Fruit fly (Drosophila melanogaster) whole organism, embryonic: ENCODE measurements around the gene CG6287.

Experiments used
- Aef1 ChIP-seq: fragments of 200-800 bp; sonication (Bioruptor generic); IDR thresholded peaks from 3 replicates; pipeline ENCODE4 v1.3.6; 2022; ENCODE audit warnings: missing biosample characterization, missing genetic modification characterization
- Bteb2 ChIP-seq: fragments of 200-800 bp; sonication (Bioruptor generic); optimal IDR thresholded peaks from 2 replicates; lab custom pipeline; 2016; ENCODE audit warnings: missing biosample characterization, missing genetic modification characterization
- CG11398 ChIP-seq: fragments of 200-800 bp; sonication (Bioruptor generic); optimal IDR thresholded peaks from 2 replicates; lab custom pipeline; 2016; ENCODE audit warnings: missing biosample characterization, missing genetic modification characterization
- CG11695 ChIP-seq: fragments of 200-800 bp; sonication (Bioruptor generic); IDR thresholded peaks from 3 replicates; pipeline ENCODE4 v1.3.6; 2022; ENCODE audit warnings: missing biosample characterization, missing genetic modification characterization
- CG14441 ChIP-seq: fragments of 200-800 bp; sonication (Bioruptor generic); IDR thresholded peaks from 2 replicates; pipeline ENCODE4 v1.3.6; 2022; ENCODE audit warnings: missing biosample characterization, missing genetic modification characterization
- CG15011 ChIP-seq: fragments of 200-800 bp; sonication (Bioruptor generic); optimal IDR thresholded peaks from 3 replicates; lab custom pipeline; 2018; ENCODE audit warnings: missing biosample characterization, mild to moderate bottlenecking, missing genetic modification characterization
- CG17186 ChIP-seq: fragments of 200-800 bp; sonication (Bioruptor generic); optimal IDR thresholded peaks from 3 replicates; lab custom pipeline; 2017; ENCODE audit warnings: missing biosample characterization, missing genetic modification reagents, missing genetic modification characterization
- CG17359 ChIP-seq: fragments of 200-800 bp; sonication (Bioruptor generic); optimal IDR thresholded peaks from 3 replicates; lab custom pipeline; 2018; ENCODE audit warnings: missing biosample characterization, mild to moderate bottlenecking, missing genetic modification characterization, moderate library complexity
- CG2116 ChIP-seq: fragments of 200-800 bp; sonication (Bioruptor generic); optimal IDR thresholded peaks from 3 replicates; lab custom pipeline; 2018; ENCODE audit warnings: missing biosample characterization, mild to moderate bottlenecking, missing genetic modification characterization
- CG2120 ChIP-seq: fragments of 200-800 bp; sonication (Bioruptor generic); optimal IDR thresholded peaks from 3 replicates; lab custom pipeline; 2016; ENCODE audit warnings: missing biosample characterization, missing genetic modification characterization
- CG3407 ChIP-seq: fragments of 200-800 bp; sonication (Bioruptor generic); optimal IDR thresholded peaks from 2 replicates; lab custom pipeline; 2018; ENCODE audit warnings: missing biosample characterization, mild to moderate bottlenecking, missing genetic modification characterization
- CG3995 ChIP-seq: fragments of 200-800 bp; sonication (Bioruptor generic); optimal IDR thresholded peaks from 3 replicates; lab custom pipeline; 2016; ENCODE audit warnings: missing biosample characterization, missing genetic modification characterization
- CG4282 ChIP-seq: fragments of 200-800 bp; sonication (Bioruptor generic); optimal IDR thresholded peaks from 2 replicates; lab custom pipeline; 2016; ENCODE audit warnings: missing biosample characterization, missing genetic modification characterization
- CG4404 ChIP-seq: fragments of 200-800 bp; sonication (Bioruptor generic); IDR thresholded peaks from 2 replicates; pipeline ENCODE4 v1.3.6; 2022; ENCODE audit warnings: missing biosample characterization, missing genetic modification characterization
- CG6272 ChIP-seq: fragments of 200-800 bp; sonication (Bioruptor generic); IDR thresholded peaks from 2 replicates; pipeline ENCODE4 v1.3.6; 2022; ENCODE audit warnings: missing biosample characterization, missing genetic modification characterization
- CG6683 ChIP-seq: fragments of 200-800 bp; sonication (Bioruptor generic); optimal IDR thresholded peaks from 2 replicates; lab custom pipeline; 2017; ENCODE audit warnings: missing biosample characterization, mild to moderate bottlenecking, missing genetic modification characterization, missing genetic modification reagents
- CG7928 ChIP-seq: fragments of 200-800 bp; sonication (Bioruptor generic); optimal IDR thresholded peaks from 2 replicates; lab custom pipeline; 2017; ENCODE audit warnings: missing biosample characterization, mild to moderate bottlenecking, missing genetic modification characterization
- CG7963 ChIP-seq: fragments of 200-800 bp; sonication (Bioruptor generic); IDR thresholded peaks from 3 replicates; pipeline ENCODE4 v1.3.6; 2022; ENCODE audit warnings: missing biosample characterization, missing genetic modification characterization; ENCODE audit not compliant: partially characterized antibody
- CG8359 ChIP-seq: fragments of 200-800 bp; sonication (Bioruptor generic); optimal IDR thresholded peaks from 2 replicates; lab custom pipeline; 2017; ENCODE audit warnings: missing biosample characterization, mild to moderate bottlenecking, missing genetic modification characterization, borderline replicate concordance
- CG8944 ChIP-seq: fragments of 200-800 bp; sonication (Bioruptor generic); optimal IDR thresholded peaks from 3 replicates; lab custom pipeline; 2016; ENCODE audit warnings: missing biosample characterization, missing genetic modification characterization
- CG9215 ChIP-seq: fragments of 200-800 bp; sonication (Bioruptor generic); IDR thresholded peaks from 2 replicates; pipeline ENCODE4 v1.3.6; 2022; ENCODE audit warnings: missing biosample characterization, missing genetic modification characterization
- D ChIP-seq, 2 experiments: fragments of 200-800 bp in 1 of 2; fragments of >200 bp in 1 of 2; sonication (Bioruptor generic) in 1 of 2; optimal IDR thresholded peaks; 2 replicates in 1 of 2; 3 replicates in 1 of 2; lab custom pipeline; 2017; ENCODE audit warnings: mild to moderate bottlenecking in 1 of 2, missing biosample characterization in 1 of 2, missing genetic modification characterization in 1 of 2, missing genetic modification reagents in 1 of 2
- Dbx ChIP-seq: fragments of 200-800 bp; sonication (Bioruptor generic); IDR thresholded peaks from 3 replicates; pipeline ENCODE4 v1.3.6; 2022; ENCODE audit warnings: missing biosample characterization, missing genetic modification characterization
- ERR ChIP-seq: fragments of 200-800 bp; sonication (Bioruptor generic); optimal IDR thresholded peaks from 2 replicates; lab custom pipeline; 2016; ENCODE audit warnings: missing biosample characterization, missing genetic modification characterization
- HLH54F ChIP-seq: fragments of 200-800 bp; sonication (Bioruptor generic); optimal IDR thresholded peaks from 3 replicates; lab custom pipeline; 2016; ENCODE audit warnings: missing biosample characterization, missing genetic modification characterization
- Hr3 ChIP-seq: fragments of 200-800 bp; sonication (Bioruptor generic); optimal IDR thresholded peaks from 3 replicates; lab custom pipeline; 2016; ENCODE audit warnings: missing biosample characterization, missing genetic modification characterization
- Lhr ChIP-seq: fragments of 200-800 bp; sonication (Bioruptor generic); optimal IDR thresholded peaks from 3 replicates; lab custom pipeline; 2017; ENCODE audit warnings: mild to moderate bottlenecking, missing biosample characterization, missing genetic modification reagents, missing genetic modification characterization
- Myb ChIP-seq: fragments of 200-800 bp; sonication (Bioruptor generic); optimal IDR thresholded peaks from 2 replicates; lab custom pipeline; 2016; ENCODE audit warnings: missing biosample characterization, missing genetic modification characterization
- Oli ChIP-seq: fragments of 200-800 bp; sonication (Bioruptor generic); optimal IDR thresholded peaks from 2 replicates; lab custom pipeline; 2018; ENCODE audit warnings: missing biosample characterization, mild to moderate bottlenecking, missing genetic modification characterization, moderate library complexity
- Ssrp ChIP-seq: fragments of 200-800 bp; sonication (Bioruptor generic); optimal IDR thresholded peaks from 2 replicates; lab custom pipeline; 2018; ENCODE audit warnings: missing biosample characterization, mild to moderate bottlenecking, missing genetic modification characterization, moderate library complexity
- Usf ChIP-seq: fragments of 200-800 bp; sonication (Bioruptor generic); optimal IDR thresholded peaks from 2 replicates; lab custom pipeline; 2017; ENCODE audit warnings: missing genotype, missing biosample characterization, missing genetic modification characterization
- Xrp1 ChIP-seq: fragments of 200-800 bp; sonication (Bioruptor generic); IDR thresholded peaks from 2 replicates; pipeline ENCODE4 v1.3.6; 2022; ENCODE audit warnings: missing biosample characterization, missing genetic modification characterization
- al ChIP-seq: fragments of 200-800 bp; sonication (Bioruptor generic); IDR thresholded peaks from 2 replicates; pipeline ENCODE4 v1.3.6; 2022; ENCODE audit warnings: missing biosample characterization, missing genetic modification characterization
- cad ChIP-seq: fragments of >200 bp; optimal IDR thresholded peaks from 2 replicates; lab custom pipeline; 2017; ENCODE audit warnings: missing biosample characterization, missing genetic modification characterization
- cas ChIP-seq: fragments of 200-800 bp; sonication (Bioruptor generic); IDR thresholded peaks from 2 replicates; pipeline ENCODE4 v1.3.6; 2022; ENCODE audit warnings: missing biosample characterization, missing genetic modification characterization
- chinmo ChIP-seq: fragments of 200-800 bp; sonication (Bioruptor generic); IDR thresholded peaks from 4 replicates; pipeline ENCODE4 v1.3.6; 2022; ENCODE audit warnings: missing biosample characterization, missing genetic modification characterization; ENCODE audit not compliant: partially characterized antibody
- croc ChIP-seq: fragments of 200-800 bp; sonication (Bioruptor generic); conservative IDR thresholded peaks from 3 replicates; pipeline ENCODE4 v1.3.6; 2022; ENCODE audit warnings: missing biosample characterization, missing genetic modification characterization
- crp ChIP-seq, 2 experiments: fragments of 200-800 bp; sonication (Bioruptor generic); optimal IDR thresholded peaks; 2 replicates in 1 of 2; 3 replicates in 1 of 2; lab custom pipeline; 2017; ENCODE audit warnings: missing biosample characterization in 2 of 2, missing genetic modification characterization in 2 of 2, mild to moderate bottlenecking in 1 of 2, moderate library complexity in 1 of 2
- dm ChIP-seq: fragments of 200-800 bp; sonication (Bioruptor generic); optimal IDR thresholded peaks from 3 replicates; lab custom pipeline; 2016; ENCODE audit warnings: missing biosample characterization, missing genetic modification characterization
- fru ChIP-seq: fragments of >200 bp; optimal IDR thresholded peaks from 2 replicates; lab custom pipeline; 2017
- gcm ChIP-seq: fragments of 200-800 bp; sonication (Bioruptor generic); optimal IDR thresholded peaks from 2 replicates; lab custom pipeline; 2019; ENCODE audit warnings: missing biosample characterization, mild to moderate bottlenecking, missing genetic modification characterization, moderate library complexity
- h ChIP-seq: fragments of >200 bp; optimal IDR thresholded peaks from 2 replicates; lab custom pipeline; 2017
- lab ChIP-seq: fragments of 200-800 bp; sonication (Bioruptor generic); optimal IDR thresholded peaks from 3 replicates; lab custom pipeline; 2017; ENCODE audit warnings: missing biosample characterization, missing genetic modification characterization, mild to moderate bottlenecking, moderate library complexity, missing genetic modification reagents
- pita ChIP-seq: fragments of 200-800 bp; sonication (Bioruptor generic); optimal IDR thresholded peaks from 2 replicates; lab custom pipeline; 2017; ENCODE audit warnings: missing biosample characterization, mild to moderate bottlenecking, missing genetic modification characterization
- schlank ChIP-seq: fragments of 200-800 bp; sonication (Bioruptor generic); optimal IDR thresholded peaks from 2 replicates; lab custom pipeline; 2018; ENCODE audit warnings: missing biosample characterization, mild to moderate bottlenecking, missing genetic modification characterization
- sim ChIP-seq: fragments of 200-800 bp; sonication (Bioruptor generic); IDR thresholded peaks from 2 replicates; pipeline ENCODE4 v1.3.6; 2022; ENCODE audit warnings: missing biosample characterization, missing genetic modification characterization
- sna ChIP-seq: fragments of 200-800 bp; sonication (Bioruptor generic); IDR thresholded peaks from 2 replicates; pipeline ENCODE4 v1.3.6; 2022; ENCODE audit warnings: missing biosample characterization, missing genetic modification characterization; ENCODE audit not compliant: partially characterized antibody
- unc-4 ChIP-seq: fragments of 200-800 bp; sonication (Bioruptor generic); IDR thresholded peaks from 2 replicates; pipeline ENCODE4 v1.3.6; 2022; ENCODE audit warnings: missing biosample characterization, missing genetic modification characterization; ENCODE audit not compliant: partially characterized antibody
- usp ChIP-seq: fragments of >200 bp; optimal IDR thresholded peaks from 2 replicates; lab custom pipeline; 2017; ENCODE audit warnings: missing biosample characterization, missing genetic modification characterization
- z ChIP-seq: fragments of 200-800 bp; sonication (Bioruptor generic); IDR thresholded peaks from 3 replicates; pipeline ENCODE4 v1.3.6; 2022; ENCODE audit warnings: missing biosample characterization, missing genetic modification characterization
- zen ChIP-seq: fragments of 200-800 bp; sonication (Bioruptor generic); optimal IDR thresholded peaks from 3 replicates; lab custom pipeline; 2018; ENCODE audit warnings: missing biosample characterization, mild to moderate bottlenecking, missing genetic modification characterization, moderate library complexity

CG6287 gene

DNA sequence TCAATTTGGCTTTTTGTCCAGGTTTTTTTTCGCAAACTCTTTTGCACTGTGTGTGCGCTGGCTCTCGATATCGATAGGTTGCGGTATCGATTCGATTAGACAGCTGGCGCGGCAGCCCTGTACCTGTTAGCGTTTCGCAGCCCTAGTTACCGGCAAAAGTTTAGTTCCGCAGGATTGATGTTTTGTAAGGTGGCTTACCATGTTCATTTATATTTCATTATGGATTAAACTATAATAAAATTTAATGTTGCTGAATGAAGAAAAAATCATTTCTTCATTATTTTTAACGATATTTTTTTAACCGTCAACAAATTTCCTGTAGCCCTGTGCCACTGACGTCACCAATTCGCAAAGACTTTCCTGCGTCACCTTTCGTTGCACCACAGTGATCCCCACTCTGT lies 49.0 kb downstream of the CG6287 start, which contains the start of gene Reps (continued):
- TF ChIP-seq D (optimal IDR thresholded peaks at IDR 0.05; lab: Kevin White, UChicago) (no peak), D (GFP tag; optimal IDR thresholded peaks at IDR 0.05; lab: Kevin White, UChicago) (peak; percentile 99), Bteb2 (GFP tag; lab: Kevin White, UChicago) (peak; percentile 97), CG2120 (GFP tag; lab: Kevin White, UChicago) (peak; percentile 99), unc-4 (GFP tag; lab: Robert Waterston, UW) (peak; percentile 69), HLH54F (GFP tag; lab: Kevin White, UChicago) (peak; percentile 98), cad (no peak), sna (GFP tag; lab: Robert Waterston, UW) (peak; percentile 74; the same call in 1 of the 2 replicates), Usf (GFP tag; lab: Kevin White, UChicago) (peak; percentile 98), sim (GFP tag; lab: Robert Waterston, UW) (peak; percentile 98), Hr3 (GFP tag; lab: Kevin White, UChicago) (peak; percentile 99), zen (tag; lab: Kevin White, UChicago) (peak; percentile 99), CG17186 (peak; percentile 97), al (GFP tag; lab: Robert Waterston, UW) (peak; percentile 98), CG6272 (GFP tag; lab: Robert Waterston, UW) (peak; percentile 99), Aef1 (GFP tag; lab: Robert Waterston, UW) (peak; percentile 99), CG9215 (peak; percentile 98), cas (GFP tag; lab: Robert Waterston, UW) (peak; percentile 98), Ssrp (tag; lab: Kevin White, UChicago) (peak; percentile 99), Dbx (GFP tag; lab: Robert Waterston, UW) (peak; percentile 99), CG17359 (tag; lab: Kevin White, UChicago) (peak; percentile 98), fru (lab: Kevin White, UChicago) (no peak), pita (no peak), CG3407 (GFP tag; lab: Kevin White, UChicago) (peak; percentile 96), CG8359 (GFP tag; lab: Kevin White, UChicago) (peak; percentile 94), schlank (peak; percentile 93), CG4404 (GFP tag; lab: Robert Waterston, UW) (peak; percentile 100), h (no peak), Xrp1 (GFP tag; lab: Robert Waterston, UW) (peak; percentile 99), dm (peak; percentile 95), lab (peak; percentile 99), CG7928 (peak; percentile 100), CG11398 (GFP tag; lab: Kevin White, UChicago) (peak; percentile 93), CG7963 (GFP tag; lab: Robert Waterston, UW) (peak; percentile 60; the same call in 2 of the 3 replicates), CG15011 (peak; percentile 97), croc (GFP tag; lab: Robert Waterston, UW) (peak; percentile 99), CG3995 (GFP tag; lab: Kevin White, UChicago) (peak; percentile 83), crp (GFP tag; optimal IDR thresholded peaks at IDR 0.05; lab: Kevin White, UChicago) (peak; percentile 33 to 84), z (GFP tag; lab: Robert Waterston, UW) (peak; percentile 83), CG2116 (peak; percentile 94), CG8944 (GFP tag; lab: Kevin White, UChicago) (peak; percentile 97), CG11695 (GFP tag; lab: Robert Waterston, UW) (peak; percentile 99), usp (GFP tag; lab: Kevin White, UChicago) (no peak), chinmo (GFP tag; lab: Robert Waterston, UW) (no peak), gcm (GFP tag; lab: Kevin White, UChicago) (peak; percentile 97), Lhr (GFP tag; lab: Kevin White, UChicago) (peak; percentile 96), Oli (tag; lab: Kevin White, UChicago) (peak; percentile 98), CG6683 (GFP tag; lab: Kevin White, UChicago) (peak; percentile 95), CG14441 (GFP tag; lab: Robert Waterston, UW) (peak; percentile 99), CG4282 (GFP tag; lab: Kevin White, UChicago) (peak; percentile 92), Myb (GFP tag; lab: Kevin White, UChicago) (peak; percentile 88), ERR (GFP tag; lab: Kevin White, UChicago) (peak; percentile 94)
